Worm (Caenorhabditis elegans) whole organism, L4 larva: Measurements from ENCODE around the gene oac-14.

ENCODE experiments used
- D1046.2 ChIP-seq: fragments of 200-800 bp; sonication (Bioruptor generic); IDR thresholded peaks from 2 replicates; pipeline ENCODE4 v1.3.6; 2022; ENCODE audit warnings: missing genetic modification characterization, missing compliant biosample characterization
- F10B5.3 ChIP-seq: sonication (generic microtip); optimal IDR thresholded peaks from 2 replicates; lab custom pipeline; 2016; ENCODE audit warnings: mild to moderate bottlenecking, missing genetic modification characterization, missing compliant biosample characterization
- F26F4.8 ChIP-seq: fragments of 200-800 bp; sonication (Bioruptor generic); conservative IDR thresholded peaks from 2 replicates; pipeline ENCODE4 v1.3.6; 2022; ENCODE audit warnings: missing genetic modification characterization, missing compliant biosample characterization
- R02D3.7 ChIP-seq: fragments of 150-350 bp; sonication (generic microtip); optimal IDR thresholded peaks from 3 replicates; lab custom pipeline; 2014; ENCODE audit warnings: missing biosample characterization, missing genetic modification characterization
- T20F7.1 ChIP-seq: fragments of 200-800 bp; sonication (Bioruptor generic); optimal IDR thresholded peaks from 2 replicates; lab custom pipeline; 2018; ENCODE audit warnings: mild to moderate bottlenecking, missing genetic modification characterization, missing compliant biosample characterization
- T26A8.4 ChIP-seq: fragments of 200-800 bp; sonication (Bioruptor generic); IDR thresholded peaks from 2 replicates; pipeline ENCODE4 v1.3.6; 2022; ENCODE audit warnings: missing genetic modification characterization, missing compliant biosample characterization
- Y48G9A.11 ChIP-seq: fragments of 200-800 bp; sonication (Bioruptor generic); IDR thresholded peaks from 2 replicates; pipeline ENCODE4 v1.3.6; 2022; ENCODE audit warnings: missing genetic modification reagents, missing genetic modification characterization, missing compliant biosample characterization
- Y5F2A.4 ChIP-seq: fragments of 200-800 bp; sonication (Bioruptor generic); optimal IDR thresholded peaks from 2 replicates; lab custom pipeline; 2018; ENCODE audit warnings: mild to moderate bottlenecking, missing genetic modification characterization, missing compliant biosample characterization
- Y75B8A.6 ChIP-seq: fragments of 200-800 bp; sonication (Bioruptor generic); IDR thresholded peaks from 2 replicates; pipeline ENCODE4 v1.3.6; 2022; ENCODE audit warnings: missing genetic modification reagents, missing genetic modification characterization, missing compliant biosample characterization
- ZK337.2 ChIP-seq: fragments of 200-800 bp; sonication (Bioruptor generic); IDR thresholded peaks from 2 replicates; pipeline ENCODE4 v1.3.6; 2022; ENCODE audit warnings: missing genetic modification reagents, missing genetic modification characterization, missing compliant biosample characterization
- ZK546.5 ChIP-seq, 2 experiments: sonication (generic microtip); optimal IDR thresholded peaks; 2 replicates each; lab custom pipeline; 2017; ENCODE audit warnings: missing biosample characterization in 2 of 2, missing genetic modification characterization in 2 of 2
- arid-1 ChIP-seq: fragments of 200-800 bp; sonication (Bioruptor generic); conservative IDR thresholded peaks from 2 replicates; pipeline ENCODE4 v1.3.6; 2022; ENCODE audit warnings: missing genetic modification reagents, missing genetic modification characterization, missing compliant biosample characterization
- ceh-28 ChIP-seq: fragments of 150-350 bp; optimal IDR thresholded peaks from 2 replicates; lab custom pipeline; 2014; ENCODE audit warnings: missing biosample characterization, missing genetic modification reagents, missing genetic modification characterization
- ceh-82 ChIP-seq: sonication (generic microtip); optimal IDR thresholded peaks from 2 replicates; lab custom pipeline; 2017; ENCODE audit warnings: missing biosample characterization, missing genetic modification characterization
- ctbp-1 ChIP-seq: fragments of 200-800 bp; sonication (Bioruptor generic); IDR thresholded peaks from 2 replicates; pipeline ENCODE4 v1.3.6; 2022; ENCODE audit warnings: missing genetic modification reagents, missing genetic modification characterization, missing compliant biosample characterization
- daf-8 ChIP-seq: fragments of 200-800 bp; sonication (Bioruptor generic); IDR thresholded peaks from 2 replicates; pipeline ENCODE4 v1.3.6; 2022; ENCODE audit warnings: missing genetic modification characterization, missing compliant biosample characterization
- dmd-9 ChIP-seq: fragments of 200-800 bp; sonication (Bioruptor generic); IDR thresholded peaks from 2 replicates; pipeline ENCODE4 v1.3.6; 2022; ENCODE audit warnings: missing genetic modification reagents, missing genetic modification characterization, missing compliant biosample characterization
- dpl-1 ChIP-seq: fragments of 150-350 bp; optimal IDR thresholded peaks from 2 replicates; lab custom pipeline; 2014; ENCODE audit warnings: missing biosample characterization, missing genetic modification reagents, missing genetic modification characterization
- dve-1 ChIP-seq: sonication (generic microtip); optimal IDR thresholded peaks from 2 replicates; lab custom pipeline; 2017; ENCODE audit warnings: antibody characterized with exemption, mild to moderate bottlenecking, missing genetic modification characterization, missing compliant biosample characterization; ENCODE audit not compliant: insufficient read depth
- egl-43 ChIP-seq: fragments of 200-800 bp; sonication (Bioruptor generic); IDR thresholded peaks from 2 replicates; pipeline ENCODE4 v1.3.6; 2022; ENCODE audit warnings: missing genetic modification reagents, missing genetic modification characterization, missing compliant biosample characterization
- hlh-11 ChIP-seq: fragments of 200-800 bp; sonication (Bioruptor generic); optimal IDR thresholded peaks from 2 replicates; lab custom pipeline; 2018; ENCODE audit warnings: mild to moderate bottlenecking, missing genetic modification characterization, missing compliant biosample characterization
- lin-13 ChIP-seq: fragments of 150-350 bp; optimal IDR thresholded peaks from 2 replicates; lab custom pipeline; 2014; ENCODE audit warnings: missing biosample characterization, missing genetic modification reagents, missing genetic modification characterization
- lin-15B ChIP-seq: fragments of 150-350 bp; sonication (generic microtip); optimal IDR thresholded peaks from 3 replicates; lab custom pipeline; 2014; ENCODE audit warnings: missing biosample characterization, missing genetic modification characterization
- lin-38 ChIP-seq: fragments of 200-800 bp; sonication (Bioruptor generic); IDR thresholded peaks from 2 replicates; pipeline ENCODE4 v1.3.6; 2022; ENCODE audit warnings: missing genetic modification reagents, missing genetic modification characterization, missing compliant biosample characterization
- lir-3 ChIP-seq: sonication (generic microtip); optimal IDR thresholded peaks from 2 replicates; lab custom pipeline; 2016; ENCODE audit warnings: mild to moderate bottlenecking, missing genetic modification characterization, missing compliant biosample characterization
- mdl-1 ChIP-seq, 2 experiments: fragments of 150-350 bp in 1 of 2; sonication (generic microtip) in 1 of 2; optimal IDR thresholded peaks; 2 replicates each; lab custom pipeline; 2014 to 2017; ENCODE audit warnings: missing biosample characterization in 2 of 2, missing genetic modification characterization in 2 of 2
- mdt-29 ChIP-seq: fragments of 200-800 bp; sonication (Bioruptor generic); IDR thresholded peaks from 2 replicates; pipeline ENCODE4 v1.3.6; 2022; ENCODE audit warnings: missing genetic modification reagents, missing genetic modification characterization, missing compliant biosample characterization
- nhr-102 ChIP-seq: sonication (generic microtip); optimal IDR thresholded peaks from 2 replicates; lab custom pipeline; 2016; ENCODE audit warnings: mild to moderate bottlenecking, missing genetic modification characterization, moderate library complexity, missing compliant biosample characterization
- nhr-11 ChIP-seq: fragments of 150-350 bp; optimal IDR thresholded peaks from 2 replicates; lab custom pipeline; 2014; ENCODE audit warnings: missing biosample characterization, missing genetic modification characterization
- nhr-111 ChIP-seq: fragments of 200-800 bp; sonication (Bioruptor generic); optimal IDR thresholded peaks from 2 replicates; lab custom pipeline; 2018; ENCODE audit warnings: mild to moderate bottlenecking, missing genetic modification characterization, missing compliant biosample characterization
- pha-4 ChIP-seq, 2 experiments: fragments of 150-350 bp in 1 of 2; fragments of 200-800 bp in 1 of 2; sonication (Bioruptor generic) in 1 of 2; IDR thresholded peaks in 1 of 2; optimal IDR thresholded peaks in 1 of 2; 2 replicates each; pipeline versions ENCODE4 v1.3.6 to Lab custom; 2014 to 2022; ENCODE audit warnings: missing genetic modification characterization in 2 of 2, missing genetic modification reagents in 2 of 2, missing biosample characterization in 1 of 2, missing compliant biosample characterization in 1 of 2
- saeg-2 ChIP-seq: fragments of 200-800 bp; sonication (Bioruptor generic); IDR thresholded peaks from 2 replicates; pipeline ENCODE4 v1.3.6; 2022; ENCODE audit warnings: missing genetic modification reagents, missing genetic modification characterization, missing compliant biosample characterization
- set-16 ChIP-seq: fragments of 200-800 bp; sonication (Bioruptor generic); IDR thresholded peaks from 2 replicates; pipeline ENCODE4 v1.3.6; 2022; ENCODE audit warnings: missing genetic modification reagents, missing genetic modification characterization, missing compliant biosample characterization
- snpc-1.2 ChIP-seq: fragments of 200-800 bp; sonication (Bioruptor generic); IDR thresholded peaks from 2 replicates; pipeline ENCODE4 v1.3.6; 2022; ENCODE audit warnings: missing genetic modification reagents, missing genetic modification characterization, missing compliant biosample characterization
- unc-130 ChIP-seq: sonication (generic microtip); optimal IDR thresholded peaks from 2 replicates; lab custom pipeline; 2016; ENCODE audit warnings: missing genetic modification reagents, missing genetic modification characterization, missing compliant biosample characterization
- unc-39 ChIP-seq: sonication (generic microtip); optimal IDR thresholded peaks from 2 replicates; lab custom pipeline; 2017; ENCODE audit warnings: missing biosample characterization, missing genetic modification characterization
- unc-62 ChIP-seq, 3 experiments: fragments of 150-350 bp in 1 of 3; sonication (generic microtip); optimal IDR thresholded peaks in 2 of 3; peaks in 1 of 3; 1 replicate in 1 of 3; 2 replicates in 2 of 3; lab custom pipeline; 2014 to 2017; ENCODE audit warnings: missing biosample characterization in 3 of 3, missing genetic modification characterization in 3 of 3, missing genetic modification reagents in 3 of 3, missing genotype in 1 of 3
- vab-7 ChIP-seq: fragments of 200-800 bp; sonication (Bioruptor generic); IDR thresholded peaks from 2 replicates; pipeline ENCODE4 v1.3.6; 2022; ENCODE audit warnings: missing genetic modification reagents, missing genetic modification characterization, missing compliant biosample characterization
- zfp-2 ChIP-seq: sonication (generic microtip); optimal IDR thresholded peaks from 2 replicates; lab custom pipeline; 2016; ENCODE audit warnings: mild to moderate bottlenecking, missing genetic modification characterization, missing compliant biosample characterization
- zip-11 ChIP-seq: fragments of 200-800 bp; sonication (Bioruptor generic); IDR thresholded peaks from 2 replicates; pipeline ENCODE4 v1.3.6; 2022; ENCODE audit warnings: missing genetic modification characterization, missing compliant biosample characterization

Gene oac-14

ce11 chrX:10124338-10124737 is 17.5 kb downstream of the oac-14 start (continued):
- no peak for TF ChIP-seq set-16 (GFP tag; lab: Robert Waterston, UW)
- TF ChIP-seq mdt-29 (GFP tag; lab: Robert Waterston, UW), result no peak
- TF ChIP-seq unc-130 (GFP tag; lab: Kevin White, UChicago), result no peak
- TF ChIP-seq snpc-1.2 (GFP tag; lab: Robert Waterston, UW), result peak; percentile 69
- peak; percentile 11 for TF ChIP-seq dve-1
- no peak for TF ChIP-seq T26A8.4 (GFP tag; lab: Robert Waterston, UW)
- 0 out of 2 replicates have a peak, but pooled peaks have one; percentile 51 for TF ChIP-seq Y75B8A.6 (GFP tag; lab: Robert Waterston, UW)
- TF ChIP-seq pha-4 (GFP tag; IDR thresholded peaks at IDR 0.05; lab: Robert Waterston, UW), result peak; percentile 69; the same call in 1 of the 2 replicates
- TF ChIP-seq pha-4 (tag; optimal IDR thresholded peaks at IDR 0.05; lab: Kevin White, UChicago), result no peak
- no peak for TF ChIP-seq nhr-111 (GFP tag; lab: Kevin White, UChicago)
- TF ChIP-seq egl-43, result no peak; the same call in 1 of the 2 replicates
- TF ChIP-seq hlh-11 (tag; lab: Kevin White, UChicago), result no peak
- TF ChIP-seq nhr-102 (tag; lab: Kevin White, UChicago), result no peak
- TF ChIP-seq unc-39 (tag; lab: Kevin White, UChicago), result no peak
- no peak for TF ChIP-seq zip-11
- no peak for TF ChIP-seq nhr-11 (tag; lab: Kevin White, UChicago)
- no peak for TF ChIP-seq ZK546.5 (tag; optimal IDR thresholded peaks at IDR 0.05; lab: Kevin White, UChicago)
- TF ChIP-seq dmd-9 (GFP tag; lab: Robert Waterston, UW), result no peak
- TF ChIP-seq zfp-2 (tag; lab: Kevin White, UChicago), result no peak
- no peak for TF ChIP-seq ceh-28 (tag; lab: Kevin White, UChicago)
- TF ChIP-seq daf-8 (GFP tag; lab: Robert Waterston, UW), result no peak
- no peak for TF ChIP-seq T20F7.1 (GFP tag; lab: Kevin White, UChicago)
- TF ChIP-seq vab-7, result 0 out of 2 replicates have a peak, but pooled peaks have one; percentile 48
- TF ChIP-seq lin-15B, result no peak
- TF ChIP-seq saeg-2 (GFP tag; lab: Robert Waterston, UW), result no peak
- no peak for TF ChIP-seq ctbp-1 (GFP tag; lab: Robert Waterston, UW)
- no peak for TF ChIP-seq F10B5.3 (tag; lab: Kevin White, UChicago)
- no peak for TF ChIP-seq Y48G9A.11
- TF ChIP-seq lir-3, result no peak
- TF ChIP-seq ZK337.2, result 0 out of 2 replicates have a peak, but pooled peaks have one; percentile 44
- TF ChIP-seq F26F4.8 (GFP tag; lab: Robert Waterston, UW), result peak; percentile 75
- TF ChIP-seq ceh-82 (tag; lab: Kevin White, UChicago), result no peak
- TF ChIP-seq lin-13 (GFP tag; lab: Kevin White, UChicago), result no peak
- TF ChIP-seq dpl-1 (GFP tag; lab: Kevin White, UChicago), result no peak

ce11 chrX:10123015-10123414 is 18.8 kb downstream of the oac-14 start:
- TF ChIP-seq unc-62 (GFP tag; optimal IDR thresholded peaks at IDR 0.05 in 1 of 2; lab: Kevin White, UChicago), result peak in 1 of 2 experiments; percentile 91
- TF ChIP-seq unc-62 (tag; optimal IDR thresholded peaks at IDR 0.05; lab: Kevin White, UChicago), result no peak
- TF ChIP-seq snpc-1.2 (GFP tag; lab: Robert Waterston, UW), result no peak
- TF ChIP-seq, all 104 proteins: peak for 1

DNA sequence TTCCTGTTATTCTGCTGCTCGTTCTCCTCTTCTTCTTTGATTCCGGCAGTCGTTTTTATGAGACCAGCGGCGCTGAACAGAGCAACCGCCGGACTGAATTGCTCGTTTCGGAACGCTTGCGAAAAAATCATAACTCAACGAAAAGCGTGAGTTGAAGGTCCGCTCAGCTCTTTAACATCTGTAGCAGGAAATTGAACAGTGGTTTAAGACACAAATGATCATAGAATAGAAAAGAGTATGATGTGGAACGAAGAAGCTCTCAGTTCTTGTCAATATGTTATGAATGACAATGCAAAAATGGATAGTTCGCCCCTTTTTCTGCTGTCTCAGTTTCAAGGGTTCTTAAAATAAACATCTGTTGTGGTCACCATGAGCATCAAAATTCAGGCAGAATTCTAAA is 28.1 kb downstream of the oac-14 start:
- TF ChIP-seq arid-1 (GFP tag; lab: Robert Waterston, UW) (no peak), set-16 (GFP tag; lab: Robert Waterston, UW) (no peak), ceh-82 (tag; lab: Kevin White, UChicago) (no peak), D1046.2 (no peak), mdl-1 (tag; optimal IDR thresholded peaks at IDR 0.05; lab: Kevin White, UChicago) (no peak), lin-38 (GFP tag; lab: Robert Waterston, UW) (no peak), Y5F2A.4 (no peak), R02D3.7 (tag; lab: Kevin White, UChicago) (no peak), unc-62 (GFP tag; optimal IDR thresholded peaks at IDR 0.05 in 1 of 2; lab: Kevin White, UChicago) (peak in 1 of 2 experiments; percentile 95), unc-62 (tag; optimal IDR thresholded peaks at IDR 0.05; lab: Kevin White, UChicago) (no peak)
